Worm (Caenorhabditis elegans) whole organism, midembryonic: ENCODE data around the gene inx-7.

Source experiments
- T22C8.4 ChIP-seq: fragments of 200-800 bp; sonication (Bioruptor generic); IDR thresholded peaks from 2 replicates; pipeline ENCODE4 v1.3.6; 2022; ENCODE audit warnings: missing genetic modification characterization, missing compliant biosample characterization
- cog-1 ChIP-seq: sonication (generic microtip); optimal IDR thresholded peaks from 2 replicates; lab custom pipeline; 2016; ENCODE audit warnings: missing genetic modification characterization, missing compliant biosample characterization
- flt-1 ChIP-seq: fragments of 200-800 bp; sonication (Bioruptor generic); IDR thresholded peaks from 2 replicates; pipeline ENCODE4 v1.3.6; 2022; ENCODE audit warnings: missing genetic modification characterization, missing compliant biosample characterization
- klf-2 ChIP-seq: fragments of 200-800 bp; sonication (Bioruptor generic); conservative IDR thresholded peaks from 2 replicates; pipeline ENCODE4 v1.3.6; 2022; ENCODE audit warnings: missing genetic modification reagents, missing genetic modification characterization, missing compliant biosample characterization
- med-1 ChIP-seq: sonication (generic microtip); optimal IDR thresholded peaks from 2 replicates; lab custom pipeline; 2017; ENCODE audit warnings: missing genetic modification characterization, mild to moderate bottlenecking, missing compliant biosample characterization, antibody characterized with exemption, missing genetic modification reagents; ENCODE audit not compliant: insufficient read depth
- tab-1 ChIP-seq: fragments of 200-800 bp; sonication (Bioruptor generic); IDR thresholded peaks from 2 replicates; pipeline ENCODE4 v1.3.6; 2022; ENCODE audit warnings: missing genetic modification characterization, missing compliant biosample characterization
- ztf-23 ChIP-seq: fragments of 200-800 bp; sonication (Bioruptor generic); IDR thresholded peaks from 2 replicates; pipeline ENCODE4 v1.3.6; 2022; ENCODE audit warnings: missing genetic modification reagents, missing genetic modification characterization, missing compliant biosample characterization
- ztf-29 ChIP-seq: fragments of 200-800 bp; sonication (Bioruptor generic); IDR thresholded peaks from 2 replicates; pipeline ENCODE4 v1.3.6; 2022; ENCODE audit warnings: missing genetic modification reagents, missing genetic modification characterization, missing compliant biosample characterization

ce11 chrIV:5924241-5924640 lies 22.2 kb downstream of the inx-7 start:
- no peak for TF ChIP-seq T22C8.4 (GFP tag; lab: Robert Waterston, UW)
- no peak for TF ChIP-seq klf-2 (GFP tag; lab: Robert Waterston, UW)
- TF ChIP-seq tab-1 (GFP tag; lab: Robert Waterston, UW) = no peak
- TF ChIP-seq cog-1 (tag; lab: Kevin White, UChicago) = no peak
- TF ChIP-seq ztf-23 (GFP tag; lab: Robert Waterston, UW) = no peak
- TF ChIP-seq med-1 (GFP tag; lab: Kevin White, UChicago) = no peak
- TF ChIP-seq ztf-29 (GFP tag; lab: Robert Waterston, UW) = no peak
- no peak for TF ChIP-seq flt-1
